Worm (Caenorhabditis elegans) whole organism, early embryonic: ENCODE results near the gene clec-193.

ENCODE experiments used
- B0310.2 ChIP-seq: sonication (generic microtip); optimal IDR thresholded peaks from 2 replicates; lab custom pipeline; 2016; ENCODE audit warnings: mild to moderate bottlenecking, missing genetic modification characterization, missing compliant biosample characterization
- F13C5.2 ChIP-seq: sonication (generic microtip); optimal IDR thresholded peaks from 2 replicates; lab custom pipeline; 2017; ENCODE audit warnings: mild to moderate bottlenecking, missing genetic modification characterization, inconsistent platforms, missing compliant biosample characterization
- aly-1 ChIP-seq: sonication (generic microtip); optimal IDR thresholded peaks from 2 replicates; lab custom pipeline; 2016; ENCODE audit warnings: missing genetic modification characterization, missing compliant biosample characterization
- ama-1 ChIP-seq: fragments of 150-350 bp; optimal IDR thresholded peaks from 2 replicates; lab custom pipeline; 2014
- ceh-13 ChIP-seq: fragments of 200-800 bp; sonication (Bioruptor generic); optimal IDR thresholded peaks from 2 replicates; lab custom pipeline; 2018; ENCODE audit warnings: mild to moderate bottlenecking, missing genetic modification characterization, missing compliant biosample characterization
- ceh-36 ChIP-seq: sonication (generic microtip); optimal IDR thresholded peaks from 2 replicates; lab custom pipeline; 2016; ENCODE audit warnings: missing genetic modification characterization, inconsistent platforms, missing compliant biosample characterization
- ets-7 ChIP-seq: sonication (generic microtip); optimal IDR thresholded peaks from 2 replicates; lab custom pipeline; 2016; ENCODE audit warnings: missing genotype, missing genetic modification characterization, missing compliant biosample characterization
- flt-1 ChIP-seq: fragments of 200-800 bp; sonication (Bioruptor generic); IDR thresholded peaks from 2 replicates; pipeline ENCODE4 v1.3.6; 2022; ENCODE audit warnings: missing genetic modification characterization, missing compliant biosample characterization
- hmbx-1 ChIP-seq: sonication (generic microtip); optimal IDR thresholded peaks from 2 replicates; lab custom pipeline; 2016; ENCODE audit warnings: mild to moderate bottlenecking, missing genetic modification characterization, missing compliant biosample characterization
- hmg-4 ChIP-seq: fragments of 200-800 bp; sonication (Bioruptor generic); optimal IDR thresholded peaks from 2 replicates; lab custom pipeline; 2018; ENCODE audit warnings: mild to moderate bottlenecking, missing genetic modification characterization, missing compliant biosample characterization
- hnd-1 ChIP-seq: sonication (generic microtip); optimal IDR thresholded peaks from 2 replicates; lab custom pipeline; 2016; ENCODE audit warnings: missing genetic modification characterization, missing compliant biosample characterization
- pes-1 ChIP-seq: fragments of 200-800 bp; sonication (Bioruptor generic); IDR thresholded peaks from 2 replicates; pipeline ENCODE4 v1.3.6; 2022; ENCODE audit warnings: missing genetic modification reagents, missing genetic modification characterization, missing compliant biosample characterization
- scrt-1 ChIP-seq: fragments of 200-800 bp; sonication (Bioruptor generic); IDR thresholded peaks from 2 replicates; pipeline ENCODE4 v1.3.6; 2022; ENCODE audit warnings: missing genetic modification characterization, missing compliant biosample characterization
- sea-1 ChIP-seq: fragments of 200-800 bp; sonication (Bioruptor generic); conservative IDR thresholded peaks from 2 replicates; pipeline ENCODE4 v1.3.6; 2022; ENCODE audit warnings: missing genetic modification characterization, missing compliant biosample characterization
- tbx-11 ChIP-seq: fragments of 200-800 bp; sonication (Bioruptor generic); IDR thresholded peaks from 2 replicates; pipeline ENCODE4 v1.3.6; 2022; ENCODE audit warnings: missing genetic modification characterization, missing compliant biosample characterization
- tbx-37 ChIP-seq: fragments of 200-800 bp; sonication (Bioruptor generic); conservative IDR thresholded peaks from 2 replicates; pipeline ENCODE4 v1.3.6; 2022; ENCODE audit warnings: missing genetic modification reagents, missing genetic modification characterization, missing compliant biosample characterization
- tra-4 ChIP-seq: sonication (generic microtip); optimal IDR thresholded peaks from 2 replicates; lab custom pipeline; 2017; ENCODE audit warnings: missing genetic modification characterization, missing compliant biosample characterization

Gene clec-193

ce11 chrIV:16812116-16812515 lies 5.9 kb upstream of the clec-193 start:
- TF ChIP-seq tra-4 (tag; lab: Kevin White, UChicago) (no peak), tbx-11 (no peak), hmg-4 (GFP tag; lab: Kevin White, UChicago) (no peak), ama-1 (no peak), F13C5.2 (no peak), scrt-1 (GFP tag; lab: Robert Waterston, UW) (no peak), aly-1 (tag; lab: Kevin White, UChicago) (no peak), pes-1 (GFP tag; lab: Robert Waterston, UW) (no peak), flt-1 (GFP tag; lab: Robert Waterston, UW) (no peak), B0310.2 (tag; lab: Kevin White, UChicago) (no peak), hmbx-1 (tag; lab: Kevin White, UChicago) (no peak), hnd-1 (tag; lab: Kevin White, UChicago) (no peak), ceh-36 (tag; lab: Kevin White, UChicago) (no peak), tbx-37 (GFP tag; lab: Robert Waterston, UW) (no peak), ets-7 (no peak), sea-1 (no peak), ceh-13 (no peak)

ce11 chrIV:16787024-16787423 lies 19.2 kb downstream of the clec-193 start, which contains the start of gene Y43D4A.6:
Gene Y43D4A.6, plus strand, starts transcription at chrIV:16787324.
- TF ChIP-seq tra-4 (tag; lab: Kevin White, UChicago) (no peak), pes-1 (GFP tag; lab: Robert Waterston, UW) (no peak)

- TF ChIP-seq B0310.2 (tag; lab: Kevin White, UChicago) (no peak), hmg-4 (GFP tag; lab: Kevin White, UChicago) (no peak), ama-1 (no peak), ets-7 (no peak), tbx-11 (no peak), ceh-36 (tag; lab: Kevin White, UChicago) (no peak), tbx-37 (GFP tag; lab: Robert Waterston, UW) (no peak), pes-1 (GFP tag; lab: Robert Waterston, UW) (no peak), tra-4 (tag; lab: Kevin White, UChicago) (no peak), hnd-1 (tag; lab: Kevin White, UChicago) (no peak), aly-1 (tag; lab: Kevin White, UChicago) (no peak), ceh-13 (no peak), F13C5.2 (no peak), sea-1 (no peak), hmbx-1 (tag; lab: Kevin White, UChicago) (no peak), scrt-1 (GFP tag; lab: Robert Waterston, UW) (no peak), flt-1 (GFP tag; lab: Robert Waterston, UW) (no peak)
These were observed 27.6 kb downstream of the clec-193 start for ce11 chrIV:16778644-16779043.

DNA sequence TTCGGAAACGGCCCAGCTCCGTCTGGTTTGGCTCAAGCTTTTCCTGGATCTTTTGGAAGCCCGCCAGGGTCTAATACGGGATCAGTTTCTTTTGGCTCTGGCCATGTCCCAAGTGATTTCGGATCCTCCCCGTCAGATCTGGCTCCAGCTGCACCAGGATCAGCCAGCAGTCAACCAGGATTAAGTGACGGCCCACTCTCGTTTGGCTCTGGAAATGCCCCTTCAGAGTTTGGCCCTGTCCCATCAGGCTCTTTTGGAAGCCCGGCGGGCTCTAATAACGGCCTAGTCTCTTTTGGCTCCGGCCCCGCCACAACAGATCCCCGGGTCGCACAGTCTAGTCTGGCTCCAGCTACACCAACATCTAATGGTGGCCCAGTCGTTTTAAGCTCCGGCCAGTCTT lies 28.5 kb downstream of the clec-193 start:
- TF ChIP-seq hmg-4 (GFP tag; lab: Kevin White, UChicago) (no peak), sea-1 (no peak), hmbx-1 (tag; lab: Kevin White, UChicago) (no peak), hnd-1 (tag; lab: Kevin White, UChicago) (no peak), ceh-13 (no peak), pes-1 (GFP tag; lab: Robert Waterston, UW) (no peak), tbx-11 (no peak), aly-1 (tag; lab: Kevin White, UChicago) (no peak), ceh-36 (tag; lab: Kevin White, UChicago) (no peak), tbx-37 (GFP tag; lab: Robert Waterston, UW) (no peak), tra-4 (tag; lab: Kevin White, UChicago) (no peak)

DNA sequence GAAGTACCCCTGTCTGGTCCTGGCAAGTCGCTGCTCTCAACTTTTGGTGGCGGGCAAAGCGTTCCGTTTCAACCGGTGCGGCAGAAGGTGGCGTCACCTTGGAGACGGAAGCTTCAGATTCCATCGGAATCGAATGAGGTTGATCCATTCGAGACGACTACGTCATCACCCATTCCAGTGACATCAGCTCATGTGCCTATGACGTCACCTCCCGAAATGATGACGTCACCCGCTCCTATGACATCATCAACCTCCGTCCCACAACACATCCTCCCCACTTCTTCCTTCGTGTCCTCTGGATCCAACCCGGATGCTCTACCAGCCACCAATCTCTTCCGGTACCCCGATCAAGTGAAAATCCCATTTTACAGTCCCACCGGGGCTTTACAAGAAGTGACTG lies 29.3 kb downstream of the clec-193 start:
- TF ChIP-seq scrt-1 (GFP tag; lab: Robert Waterston, UW) (no peak), hmbx-1 (tag; lab: Kevin White, UChicago) (no peak), ets-7 (no peak), B0310.2 (tag; lab: Kevin White, UChicago) (no peak)

ce11 chrIV:16775925-16776324 lies 30.3 kb downstream of the clec-193 start:
- TF ChIP-seq ceh-36 (tag; lab: Kevin White, UChicago) = peak; percentile 44
- TF ChIP-seq ceh-13 = peak; percentile 23
- TF ChIP-seq hmbx-1 (tag; lab: Kevin White, UChicago) = no peak
- peak; percentile 80 for TF ChIP-seq flt-1 (GFP tag; lab: Robert Waterston, UW)
- peak; percentile 55 for TF ChIP-seq F13C5.2
- no peak for TF ChIP-seq ama-1
- TF ChIP-seq tbx-37 (GFP tag; lab: Robert Waterston, UW) = peak; percentile 38; the same call in 1 of the 2 replicates
- TF ChIP-seq tra-4 (tag; lab: Kevin White, UChicago) = peak; percentile 19
- peak; percentile 56 for TF ChIP-seq hnd-1 (tag; lab: Kevin White, UChicago)
- TF ChIP-seq B0310.2 (tag; lab: Kevin White, UChicago) = peak; percentile 20
- peak; percentile 58 for TF ChIP-seq hmg-4 (GFP tag; lab: Kevin White, UChicago)
- TF ChIP-seq pes-1 (GFP tag; lab: Robert Waterston, UW) = peak; percentile 87
- TF ChIP-seq ets-7 = peak; percentile 21
- TF ChIP-seq tbx-11 = peak; percentile 84
- TF ChIP-seq scrt-1 (GFP tag; lab: Robert Waterston, UW) = peak; percentile 82
- TF ChIP-seq aly-1 (tag; lab: Kevin White, UChicago) = no peak
- TF ChIP-seq sea-1 = peak; percentile 71

ce11 chrIV:16775455-16775854 lies 30.8 kb downstream of the clec-193 start, which contains the start of gene Y43D4A.5:
Gene Y43D4A.5, plus strand, starts transcription at chrIV:16775755.
- TF ChIP-seq tra-4 (tag; lab: Kevin White, UChicago) = no peak

ce11 chrIV:16775029-16775428 lies 31.2 kb downstream of the clec-193 start:
- TF ChIP-seq F13C5.2 = no peak
- TF ChIP-seq B0310.2 (tag; lab: Kevin White, UChicago) = no peak
- TF ChIP-seq tbx-37 (GFP tag; lab: Robert Waterston, UW) = 0 out of 2 replicates have a peak, but pooled peaks have one; percentile 31
- no peak for TF ChIP-seq flt-1 (GFP tag; lab: Robert Waterston, UW)
- 0 out of 2 replicates have a peak, but pooled peaks have one; percentile 31 for TF ChIP-seq pes-1 (GFP tag; lab: Robert Waterston, UW)
